Worm (Caenorhabditis elegans): ENCODE data around the gene srsx-9.
A peak's percentile ranks its signal among the peaks of the same experiment; 100 is the strongest.

The srsx-9 gene

ce11 chrV:4963606-4964005, 9.2 kb downstream of the srsx-9 start (continued):
- TF ChIP-seq ztf-28 (GFP tag; IDR thresholded peaks at IDR 0.05) (no peak), cebp-2 (GFP tag; IDR thresholded peaks at IDR 0.05) (no peak), ceh-91 (GFP tag; IDR thresholded peaks at IDR 0.05) (peak; percentile 60), ceh-27 (GFP tag; optimal IDR thresholded peaks at IDR 0.05) (no peak), ztf-25 (GFP tag; IDR thresholded peaks at IDR 0.05) (no peak), madf-10 (tag; optimal IDR thresholded peaks at IDR 0.05) (no peak), lsy-27 (tag; optimal IDR thresholded peaks at IDR 0.05; ENCODE audit: borderline replicate concordance, insufficient read depth) (no peak), him-1 (tag; optimal IDR thresholded peaks at IDR 0.05) (peak; percentile 73), egl-18 (GFP tag; IDR thresholded peaks at IDR 0.05) (no peak), mes-4 (tag; optimal IDR thresholded peaks at IDR 0.05) (no peak), gei-17 (GFP tag; optimal IDR thresholded peaks at IDR 0.05) (no peak)

DNA sequence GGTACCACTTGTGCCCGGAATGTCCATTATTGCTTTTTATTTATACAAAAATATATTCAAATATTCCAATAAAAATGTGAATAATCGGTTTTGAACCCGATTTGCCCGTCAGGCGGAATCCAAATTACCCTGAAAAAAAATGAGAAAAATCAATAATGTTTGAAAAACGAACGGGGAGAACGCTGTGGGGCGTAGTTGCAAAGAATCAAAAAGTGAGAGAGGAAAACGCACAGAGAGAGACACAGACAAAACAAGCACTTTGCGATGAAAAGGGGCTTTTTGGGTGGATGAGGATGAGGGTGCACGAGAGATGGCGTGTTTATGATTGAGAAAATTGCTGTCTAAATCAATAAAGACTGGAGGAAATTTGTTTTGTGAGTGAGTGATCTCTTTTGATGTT, 9.9 kb downstream of the srsx-9 start, which contains the start of gene tam-1:
TSS of gene tam-1 (minus strand) at position 135 of the 400 bp plus-strand sequence.
- TF ChIP-seq hmg-1.2 (GFP tag; IDR thresholded peaks at IDR 0.05) (peak; percentile 20; the same call in 1 of the 2 replicates), cebp-1 (GFP tag; IDR thresholded peaks at IDR 0.05) (no peak), cebp-1 (tag; optimal IDR thresholded peaks at IDR 0.05) (peak; percentile 39), F37B4.10 (GFP tag; IDR thresholded peaks at IDR 0.05) (no peak), Y53G8AR.9 (GFP tag; conservative IDR thresholded peaks at IDR 0.05) (no peak), aptf-2 (GFP tag; conservative IDR thresholded peaks at IDR 0.05) (no peak), Y53F4B.3 (GFP tag; IDR thresholded peaks at IDR 0.05) (no peak)

DNA sequence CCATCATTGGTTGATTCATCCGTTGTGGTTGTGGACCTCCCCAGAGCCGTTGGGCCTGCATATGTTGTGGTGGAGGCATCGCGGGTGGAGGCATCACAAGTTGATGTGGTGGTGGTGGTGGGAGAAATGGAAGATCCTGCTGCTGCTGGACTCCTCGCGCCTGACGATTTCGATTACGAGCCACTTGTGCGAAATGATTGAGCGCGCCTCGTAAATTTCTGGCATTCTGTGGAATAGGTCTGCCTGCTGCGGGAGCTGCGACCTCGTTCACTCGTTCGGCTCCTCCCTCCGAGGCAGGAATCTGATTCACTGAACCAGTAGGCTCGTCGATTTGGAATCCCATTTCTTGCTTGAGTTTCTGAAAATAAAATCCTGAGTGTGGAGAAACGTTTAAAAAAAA, 12.2 kb downstream of the srsx-9 start:
- no peak for TF ChIP-seq repo-1 (tag; optimal IDR thresholded peaks at IDR 0.05)
- TF ChIP-seq dox-1 (GFP tag; IDR thresholded peaks at IDR 0.05): 0 out of 2 replicates have a peak, but pooled peaks have one; percentile 16
- TF ChIP-seq egrh-3 (GFP tag; IDR thresholded peaks at IDR 0.05): peak; percentile 5; the same call in 1 of the 2 replicates
- TF ChIP-seq zfh-2 (GFP tag; conservative IDR thresholded peaks at IDR 0.05): peak; percentile 65
- peak; percentile 25; the same call in 1 of the 2 replicates for TF ChIP-seq Y53G8AR.9 (GFP tag; conservative IDR thresholded peaks at IDR 0.05)

- TF ChIP-seq dox-1 (GFP tag; IDR thresholded peaks at IDR 0.05) (no peak), hmg-20 (GFP tag; IDR thresholded peaks at IDR 0.05) (no peak), aptf-3 (GFP tag; IDR thresholded peaks at IDR 0.05) (no peak), lsl-1 (GFP tag; optimal IDR thresholded peaks at IDR 0.05) (no peak), repo-1 (tag; optimal IDR thresholded peaks at IDR 0.05) (no peak), ztf-25 (GFP tag; IDR thresholded peaks at IDR 0.05) (no peak), hlh-26 (GFP tag; conservative IDR thresholded peaks at IDR 0.05) (no peak), F55B11.4 (tag; optimal IDR thresholded peaks at IDR 0.05; ENCODE audit: borderline replicate concordance, insufficient read depth) (no peak), ztf-3 (GFP tag; optimal IDR thresholded peaks at IDR 0.05) (no peak), mcd-1 (GFP tag; IDR thresholded peaks at IDR 0.05) (no peak), snpc-1.1 (tag; optimal IDR thresholded peaks at IDR 0.05; ENCODE audit: insufficient read depth) (no peak), mel-28 (tag; optimal IDR thresholded peaks at IDR 0.05; ENCODE audit: borderline replicate concordance) (no peak), B0035.1 (tag; optimal IDR thresholded peaks at IDR 0.05) (no peak), zim-3 (tag; optimal IDR thresholded peaks at IDR 0.05) (no peak), madf-10 (tag; optimal IDR thresholded peaks at IDR 0.05) (no peak), zfh-2 (GFP tag; conservative IDR thresholded peaks at IDR 0.05) (no peak), ZK185.1 (tag; optimal IDR thresholded peaks at IDR 0.05; ENCODE audit: poor library complexity, severe bottlenecking) (no peak)
Observed at ce11 chrV:4957619-4958018, 15.2 kb downstream of the srsx-9 start.
